Fruit fly (Drosophila melanogaster) whole organism, wandering third instar larva: ENCODE measurements around the gene CG31751.

Experiments
- CG9705 ChIP-seq: fragments of 200-800 bp; sonication (Bioruptor generic); optimal IDR thresholded peaks from 2 replicates; lab custom pipeline; 2018; ENCODE audit warnings: missing biosample characterization, mild to moderate bottlenecking, missing genetic modification characterization
- Dfd ChIP-seq: fragments of >200 bp; optimal IDR thresholded peaks from 2 replicates; lab custom pipeline; 2017; ENCODE audit warnings: missing biosample characterization, missing genetic modification characterization
- HLH106 ChIP-seq: fragments of 200-800 bp; optimal IDR thresholded peaks from 3 replicates; lab custom pipeline; 2019; ENCODE audit warnings: missing biosample characterization, mild to moderate bottlenecking, missing genetic modification characterization, moderate library complexity
- Hnf4 ChIP-seq: fragments of 200-800 bp; sonication (Bioruptor generic); optimal IDR thresholded peaks from 2 replicates; lab custom pipeline; 2016; ENCODE audit warnings: missing biosample characterization, mild to moderate bottlenecking, missing genetic modification characterization
- Jra ChIP-seq: sonication (Bioruptor generic); optimal IDR thresholded peaks from 2 replicates; lab custom pipeline; 2016; ENCODE audit warnings: missing biosample characterization, missing genetic modification characterization
- OdsH ChIP-seq: fragments of 200-800 bp; sonication (Bioruptor generic); optimal IDR thresholded peaks from 2 replicates; lab custom pipeline; 2016; ENCODE audit warnings: missing biosample characterization, mild to moderate bottlenecking, missing genetic modification characterization
- Sp1 ChIP-seq: fragments of 200-800 bp; sonication (Bioruptor generic); optimal IDR thresholded peaks from 3 replicates; lab custom pipeline; 2019; ENCODE audit warnings: missing biosample characterization, mild to moderate bottlenecking, missing genetic modification characterization, moderate library complexity
- ey ChIP-seq: fragments of 200-800 bp; sonication (Bioruptor generic); optimal IDR thresholded peaks from 2 replicates; lab custom pipeline; 2016; ENCODE audit warnings: missing biosample characterization, missing genetic modification characterization
- h ChIP-seq: fragments of 200-800 bp; sonication (Bioruptor generic); optimal IDR thresholded peaks from 3 replicates; lab custom pipeline; 2016; ENCODE audit warnings: missing biosample characterization, mild to moderate bottlenecking, missing genetic modification characterization
- psq ChIP-seq: fragments of 200-800 bp; sonication (Bioruptor generic); optimal IDR thresholded peaks from 3 replicates; lab custom pipeline; 2017; ENCODE audit warnings: missing biosample characterization, mild to moderate bottlenecking, missing genetic modification characterization, moderate library complexity
- tai ChIP-seq: sonication (Bioruptor generic); optimal IDR thresholded peaks from 2 replicates; lab custom pipeline; 2016; ENCODE audit warnings: missing biosample characterization, missing genetic modification characterization

DNA sequence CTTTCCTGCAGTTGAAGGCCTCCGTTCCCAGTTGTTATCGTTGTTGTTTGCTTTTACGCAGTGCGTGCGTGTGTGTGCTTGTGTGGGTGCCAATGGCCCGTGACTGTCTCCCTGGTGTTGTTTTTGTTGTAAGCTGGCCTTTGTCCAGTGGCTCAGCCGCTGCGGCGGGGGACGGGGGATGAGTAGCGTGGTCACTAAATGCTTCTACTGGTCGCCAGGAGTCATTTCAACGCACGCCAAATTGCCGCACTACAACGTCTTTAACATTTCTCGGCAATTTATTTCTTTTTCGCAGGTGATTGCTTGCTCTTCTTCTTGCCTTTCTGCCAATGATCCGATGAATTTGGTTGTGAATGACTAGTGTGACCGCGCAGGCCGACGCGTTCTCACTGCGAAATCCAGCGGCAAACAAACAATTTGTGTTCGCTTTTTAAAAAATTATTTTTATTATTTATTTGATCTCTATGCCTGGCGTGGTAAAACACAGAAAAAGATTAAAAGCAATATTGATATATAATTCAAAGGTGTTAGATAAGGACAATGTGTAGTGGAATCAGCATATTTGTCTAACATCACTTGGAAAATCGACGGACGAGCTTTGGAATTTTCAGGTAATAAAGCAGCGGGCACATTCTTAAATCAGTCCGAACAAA lies 31.3 kb downstream of the CG31751 start, which contains the start of the genes Faf2 and Grip71:
- TF ChIP-seq Hnf4 (peak; percentile 77), OdsH (GFP tag; lab: Kevin White, UChicago) (peak; percentile 42), psq (GFP tag; lab: Kevin White, UChicago) (peak; percentile 62), HLH106 (tag; lab: Kevin White, UChicago) (peak; percentile 88), Dfd (GFP tag; lab: Kevin White, UChicago) (no peak), Sp1 (GFP tag; lab: Kevin White, UChicago) (peak; percentile 66), h (GFP tag; lab: Kevin White, UChicago) (peak; percentile 79), CG9705 (peak; percentile 57), ey (GFP tag; lab: Kevin White, UChicago) (peak; percentile 74), tai (GFP tag; lab: Kevin White, UChicago) (no peak), Jra (GFP tag; lab: Kevin White, UChicago) (peak; percentile 39)
